Worm (Caenorhabditis elegans) whole organism, midembryonic: ENCODE data around the gene Y48A6C.8.
"Not testable (repeated sequence)": the region's sequence is repeated elsewhere in the genome, so short reads cannot be mapped to it uniquely, and the experiment has no call there.

ENCODE experiments used
- T22C8.4 ChIP-seq: fragments of 200-800 bp; sonication (Bioruptor generic); IDR thresholded peaks from 2 replicates; pipeline ENCODE4 v1.3.6; 2022; ENCODE audit warnings: missing genetic modification characterization, missing compliant biosample characterization
- cog-1 ChIP-seq: sonication (generic microtip); optimal IDR thresholded peaks from 2 replicates; lab custom pipeline; 2016; ENCODE audit warnings: missing genetic modification characterization, missing compliant biosample characterization
- flt-1 ChIP-seq: fragments of 200-800 bp; sonication (Bioruptor generic); IDR thresholded peaks from 2 replicates; pipeline ENCODE4 v1.3.6; 2022; ENCODE audit warnings: missing genetic modification characterization, missing compliant biosample characterization
- klf-2 ChIP-seq: fragments of 200-800 bp; sonication (Bioruptor generic); conservative IDR thresholded peaks from 2 replicates; pipeline ENCODE4 v1.3.6; 2022; ENCODE audit warnings: missing genetic modification reagents, missing genetic modification characterization, missing compliant biosample characterization
- med-1 ChIP-seq: sonication (generic microtip); optimal IDR thresholded peaks from 2 replicates; lab custom pipeline; 2017; ENCODE audit warnings: missing genetic modification characterization, mild to moderate bottlenecking, missing compliant biosample characterization, antibody characterized with exemption, missing genetic modification reagents; ENCODE audit not compliant: insufficient read depth
- ref-1 ChIP-seq: fragments of 200-800 bp; sonication (Bioruptor generic); conservative IDR thresholded peaks from 2 replicates; pipeline ENCODE4 v1.3.6; 2022; ENCODE audit warnings: missing genetic modification reagents, missing genetic modification characterization, missing compliant biosample characterization
- tab-1 ChIP-seq: fragments of 200-800 bp; sonication (Bioruptor generic); IDR thresholded peaks from 2 replicates; pipeline ENCODE4 v1.3.6; 2022; ENCODE audit warnings: missing genetic modification characterization, missing compliant biosample characterization
- ztf-23 ChIP-seq: fragments of 200-800 bp; sonication (Bioruptor generic); IDR thresholded peaks from 2 replicates; pipeline ENCODE4 v1.3.6; 2022; ENCODE audit warnings: missing genetic modification reagents, missing genetic modification characterization, missing compliant biosample characterization
- ztf-29 ChIP-seq: fragments of 200-800 bp; sonication (Bioruptor generic); IDR thresholded peaks from 2 replicates; pipeline ENCODE4 v1.3.6; 2022; ENCODE audit warnings: missing genetic modification reagents, missing genetic modification characterization, missing compliant biosample characterization

Gene Y48A6C.8

DNA sequence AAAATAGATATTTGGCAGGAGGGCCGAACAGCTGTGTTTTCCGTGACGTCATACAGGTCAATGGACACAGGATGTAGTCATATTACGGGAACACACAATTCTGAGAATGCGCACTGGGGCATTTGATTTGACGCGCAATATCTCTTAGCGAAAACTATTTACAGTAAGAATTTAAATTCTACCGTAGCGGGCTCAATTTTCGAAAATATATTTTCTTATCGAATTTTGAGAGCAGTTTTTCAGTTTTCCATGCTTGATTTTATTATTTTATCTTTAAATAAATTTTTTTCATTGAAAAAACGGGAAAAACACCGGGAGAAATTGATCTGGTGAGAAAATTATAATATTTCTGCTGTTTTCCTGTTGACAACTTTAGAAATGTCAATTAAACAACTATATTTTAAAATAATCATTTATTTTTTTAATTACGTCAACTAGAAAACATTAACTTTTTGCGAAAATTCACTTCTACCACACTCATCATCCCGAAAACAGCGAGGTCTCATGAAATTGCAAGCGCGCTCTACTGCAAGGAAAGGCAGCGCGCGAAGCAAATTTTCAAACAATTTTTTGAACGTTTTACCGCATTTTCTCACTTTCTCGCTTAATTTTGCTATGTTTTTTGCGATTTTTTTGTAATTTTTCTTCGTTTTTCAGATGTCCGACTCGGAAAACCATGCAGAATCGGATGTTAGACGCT, 14.5 kb upstream of the Y48A6C.8 start, which contains the start of the genes Y47D3A.1 and pola-1:
Gene Y47D3A.1, minus strand, starts transcription at position 51 of the 700 bp plus-strand sequence.
Gene pola-1, plus strand, starts transcription at position 658 of the 700 bp plus-strand sequence.
- TF ChIP-seq ref-1 (GFP tag; lab: Robert Waterston, UW) (no peak), ztf-29 (GFP tag; lab: Robert Waterston, UW) (no peak), tab-1 (no peak), T22C8.4 (GFP tag; lab: Robert Waterston, UW) (no peak), flt-1 (GFP tag; lab: Robert Waterston, UW) (peak; percentile 79), cog-1 (tag; lab: Kevin White, UChicago) (peak; percentile 69), ztf-23 (GFP tag; lab: Robert Waterston, UW) (peak; percentile 84), med-1 (no peak), klf-2 (GFP tag; lab: Robert Waterston, UW) (0 out of 2 replicates have a peak, but pooled peaks have one; percentile 60)

DNA sequence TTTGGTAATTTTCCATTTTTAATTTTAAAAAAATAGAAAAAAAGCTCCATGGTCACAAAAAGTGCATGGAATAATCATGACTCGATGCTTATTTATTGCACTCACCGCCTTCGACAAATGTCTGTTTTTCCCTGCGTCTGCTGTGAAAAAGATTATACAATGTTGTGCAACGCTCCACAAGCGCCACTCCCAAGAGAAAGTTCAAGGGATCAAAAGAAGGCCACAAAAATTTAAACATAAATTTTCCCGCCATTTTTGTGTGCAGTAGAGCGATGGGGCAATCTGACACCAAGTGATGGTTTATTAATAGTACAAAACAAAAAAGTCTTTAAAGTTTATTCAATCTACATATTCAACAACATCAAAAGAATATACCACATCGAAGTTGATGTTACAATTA, 11.5 kb upstream of the Y48A6C.8 start, which contains the start of gene fbxa-128:
Gene fbxa-128, minus strand, starts transcription at position 192 of the 400 bp plus-strand sequence.
- TF ChIP-seq ztf-23 (GFP tag; lab: Robert Waterston, UW) (no peak), ztf-29 (GFP tag; lab: Robert Waterston, UW) (no peak), ref-1 (GFP tag; lab: Robert Waterston, UW) (no peak), cog-1 (tag; lab: Kevin White, UChicago) (no peak), T22C8.4 (GFP tag; lab: Robert Waterston, UW) (no peak), klf-2 (GFP tag; lab: Robert Waterston, UW) (no peak), med-1 (no peak), tab-1 (no peak), flt-1 (GFP tag; lab: Robert Waterston, UW) (no peak)

DNA sequence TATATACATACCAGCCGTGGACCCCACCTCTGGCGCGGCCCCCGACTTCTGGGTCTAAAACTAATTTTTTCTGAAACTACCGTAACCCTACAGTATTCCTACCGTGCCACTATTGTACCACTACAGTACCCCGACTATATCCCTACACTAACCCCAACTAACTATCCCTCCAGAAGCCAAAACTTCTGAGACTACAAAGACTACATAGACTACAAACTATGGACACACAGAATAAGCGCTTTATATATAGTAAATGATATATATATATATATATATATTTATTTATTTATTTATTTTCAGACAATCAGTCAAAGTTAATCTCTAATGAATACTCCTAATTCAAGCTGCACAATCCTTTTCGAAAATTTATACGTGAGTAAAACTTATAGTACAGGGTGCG, 4.0 kb upstream of the Y48A6C.8 start, which contains the start of gene pha-1:
Gene pha-1, plus strand, starts transcription at position 301 of the 400 bp plus-strand sequence.
- not testable (repeated sequence) for TF ChIP-seq med-1; flt-1 (GFP tag; lab: Robert Waterston, UW); cog-1 (tag; lab: Kevin White, UChicago)

DNA sequence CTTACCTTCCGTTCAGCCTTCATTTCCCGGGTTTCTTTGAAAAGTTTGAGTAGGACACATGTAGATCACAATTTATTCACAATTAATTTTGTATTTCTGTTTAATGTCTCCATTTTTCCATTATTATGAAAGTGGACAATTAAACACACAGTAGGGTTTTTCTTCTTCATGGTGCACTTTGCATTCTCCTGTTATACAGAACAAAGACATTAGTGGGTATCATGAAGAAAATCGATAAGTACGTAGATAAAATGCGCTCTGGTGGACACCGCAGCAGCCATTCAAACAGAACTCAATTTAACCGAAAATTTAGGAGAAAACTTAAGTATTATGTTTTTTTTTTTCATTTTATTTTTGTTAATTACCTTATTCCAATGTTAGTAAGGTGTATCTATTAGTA, 1.9 kb upstream of the Y48A6C.8 start:
- TF ChIP-seq T22C8.4 (GFP tag; lab: Robert Waterston, UW): peak; percentile 37; the same call in 1 of the 2 replicates
- TF ChIP-seq flt-1 (GFP tag; lab: Robert Waterston, UW): no peak

DNA sequence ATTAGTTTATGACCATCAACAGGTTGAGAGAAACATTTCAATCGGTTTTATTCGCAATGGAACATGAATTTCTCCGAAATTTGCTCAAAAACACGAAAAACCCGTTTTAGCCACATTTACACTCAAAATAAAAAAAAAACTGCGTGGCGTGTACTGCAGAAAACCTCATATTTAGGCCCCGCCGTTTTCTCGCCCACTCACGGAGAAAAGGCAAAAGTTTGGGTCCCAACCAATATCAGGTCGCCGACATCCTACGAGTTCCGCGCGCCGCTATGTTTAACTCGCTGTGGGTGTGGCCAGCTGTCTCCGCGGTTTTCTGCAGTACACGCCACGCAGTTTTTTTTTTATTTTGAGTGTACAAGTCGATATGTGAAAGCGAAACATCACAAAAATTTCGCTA, 3.6 kb downstream of the Y48A6C.8 start:
- TF ChIP-seq med-1 (no peak), ztf-29 (GFP tag; lab: Robert Waterston, UW) (no peak), tab-1 (no peak), flt-1 (GFP tag; lab: Robert Waterston, UW) (0 out of 2 replicates have a peak, but pooled peaks have one; percentile 15)

DNA sequence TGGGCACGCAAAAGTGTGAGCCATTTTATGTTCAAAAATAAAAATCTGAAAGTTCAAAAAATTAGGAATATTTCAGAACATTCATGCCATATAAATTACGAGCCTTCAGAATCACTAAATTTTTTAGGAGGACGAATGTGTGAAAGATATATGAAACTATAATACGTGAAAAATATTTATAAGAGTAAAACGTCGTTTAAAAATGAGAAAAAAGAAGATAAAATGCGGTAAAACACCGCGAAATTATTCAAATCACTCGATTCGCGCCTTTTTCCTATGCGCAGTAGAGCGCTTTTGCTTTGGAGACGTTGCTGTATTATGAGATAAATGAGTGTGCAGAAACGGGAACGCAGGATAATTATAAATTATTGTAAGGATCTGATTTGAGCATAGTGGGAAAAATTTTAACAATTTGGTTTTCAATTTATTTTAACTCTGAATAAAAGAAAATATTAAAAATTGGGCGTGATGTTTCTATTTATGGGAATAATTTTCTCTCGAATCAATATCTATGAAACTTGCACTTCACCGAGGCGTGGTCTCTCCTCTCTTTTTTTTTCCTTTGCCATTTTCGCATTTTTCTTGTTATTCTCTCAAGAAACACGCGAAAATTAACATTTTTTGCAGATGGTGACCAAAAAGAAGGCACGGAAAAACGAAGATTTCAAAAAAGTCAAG, 8.1 kb downstream of the Y48A6C.8 start, which contains the start of the genes sup-35 and Y48A6C.4:
Gene sup-35, minus strand, starts transcription at position 51 of the 678 bp plus-strand sequence.
Gene Y48A6C.4, plus strand, starts transcription at position 628 of the 678 bp plus-strand sequence.
- 0 out of 2 replicates have a peak, but pooled peaks have one; percentile 57 for TF ChIP-seq klf-2 (GFP tag; lab: Robert Waterston, UW)
- TF ChIP-seq ztf-23 (GFP tag; lab: Robert Waterston, UW): peak; percentile 71
- 0 out of 2 replicates have a peak, but pooled peaks have one; percentile 33 for TF ChIP-seq ref-1 (GFP tag; lab: Robert Waterston, UW)
- no peak for TF ChIP-seq ztf-29 (GFP tag; lab: Robert Waterston, UW)
- 0 out of 2 replicates have a peak, but pooled peaks have one; percentile 66 for TF ChIP-seq flt-1 (GFP tag; lab: Robert Waterston, UW)
- no peak for TF ChIP-seq T22C8.4 (GFP tag; lab: Robert Waterston, UW)
- no peak for TF ChIP-seq tab-1
- TF ChIP-seq med-1: no peak
- peak; percentile 77 for TF ChIP-seq cog-1 (tag; lab: Kevin White, UChicago)

DNA sequence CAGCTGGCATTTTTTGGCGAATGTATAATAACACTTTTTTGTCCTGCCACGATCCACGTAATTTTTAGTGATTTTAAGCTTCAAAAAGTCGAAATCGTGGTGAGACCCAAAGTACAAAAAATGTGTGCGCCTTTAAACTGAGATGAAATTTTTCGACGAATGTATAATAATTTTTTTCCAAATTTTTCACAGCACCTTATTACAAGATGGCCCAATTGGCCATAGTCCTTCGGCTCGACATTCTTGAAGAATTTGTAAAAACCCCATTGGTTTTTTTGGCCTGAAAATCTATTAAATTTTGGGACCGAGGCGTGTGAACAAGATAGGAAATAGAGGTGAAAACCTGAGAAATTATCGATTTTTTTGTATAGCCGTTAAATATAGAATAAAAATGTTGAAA, 11.5 kb downstream of the Y48A6C.8 start:
- TF ChIP-seq med-1 (no peak), T22C8.4 (GFP tag; lab: Robert Waterston, UW) (no peak), ztf-23 (GFP tag; lab: Robert Waterston, UW) (no peak), flt-1 (GFP tag; lab: Robert Waterston, UW) (no peak), klf-2 (GFP tag; lab: Robert Waterston, UW) (no peak), ztf-29 (GFP tag; lab: Robert Waterston, UW) (no peak), tab-1 (no peak), ref-1 (GFP tag; lab: Robert Waterston, UW) (no peak), cog-1 (tag; lab: Kevin White, UChicago) (no peak)

DNA sequence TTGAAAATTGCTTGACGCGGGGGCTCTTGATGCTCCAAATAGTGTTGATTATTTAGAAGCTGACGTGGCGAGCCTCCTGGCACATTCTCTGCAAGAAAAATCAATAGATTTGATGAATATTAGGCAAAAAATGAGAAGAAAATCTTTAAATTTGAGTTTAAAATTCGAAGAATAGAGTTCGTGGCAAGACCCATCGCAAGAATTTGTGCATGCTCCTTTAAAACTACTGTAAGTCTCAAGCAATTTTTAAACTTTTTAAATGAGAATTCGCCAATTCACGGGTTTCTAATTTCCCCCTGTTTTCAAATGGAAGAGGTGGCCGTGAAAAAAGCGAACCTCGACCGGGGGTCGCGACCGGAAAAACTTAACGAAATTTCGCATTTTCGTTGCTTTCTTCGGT, 13.6 kb downstream of the Y48A6C.8 start:
- TF ChIP-seq ztf-23 (GFP tag; lab: Robert Waterston, UW) (no peak), ref-1 (GFP tag; lab: Robert Waterston, UW) (no peak), T22C8.4 (GFP tag; lab: Robert Waterston, UW) (no peak)

DNA sequence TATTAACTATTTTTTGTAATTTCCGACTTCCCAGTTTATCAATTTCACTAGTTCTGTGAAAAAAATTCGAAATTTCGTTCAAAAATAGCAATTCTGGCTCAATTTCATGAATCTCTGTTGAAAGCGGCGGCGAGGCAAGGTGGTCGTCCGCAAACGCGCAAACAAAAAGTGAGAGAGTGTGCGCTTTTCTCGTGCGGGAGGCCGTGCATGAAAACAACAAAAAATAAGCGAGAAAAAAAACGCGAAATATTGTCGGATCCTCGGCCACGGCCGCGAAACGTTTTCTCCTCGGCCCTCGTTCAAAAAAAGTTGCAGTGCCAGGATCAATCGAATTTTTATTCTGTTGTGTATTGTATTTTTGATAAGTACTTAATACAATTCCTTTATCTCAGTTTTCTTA, 14.7 kb downstream of the Y48A6C.8 start:
- 0 out of 2 replicates have a peak, but pooled peaks have one; percentile 61 for TF ChIP-seq ztf-23 (GFP tag; lab: Robert Waterston, UW)
- no peak for TF ChIP-seq tab-1
- TF ChIP-seq klf-2 (GFP tag; lab: Robert Waterston, UW): 0 out of 2 replicates have a peak, but pooled peaks have one; percentile 13
- TF ChIP-seq T22C8.4 (GFP tag; lab: Robert Waterston, UW): no peak
